Fruit fly (Drosophila melanogaster): ENCODE results near the gene CG32486.

Gene CG32486

DNA sequence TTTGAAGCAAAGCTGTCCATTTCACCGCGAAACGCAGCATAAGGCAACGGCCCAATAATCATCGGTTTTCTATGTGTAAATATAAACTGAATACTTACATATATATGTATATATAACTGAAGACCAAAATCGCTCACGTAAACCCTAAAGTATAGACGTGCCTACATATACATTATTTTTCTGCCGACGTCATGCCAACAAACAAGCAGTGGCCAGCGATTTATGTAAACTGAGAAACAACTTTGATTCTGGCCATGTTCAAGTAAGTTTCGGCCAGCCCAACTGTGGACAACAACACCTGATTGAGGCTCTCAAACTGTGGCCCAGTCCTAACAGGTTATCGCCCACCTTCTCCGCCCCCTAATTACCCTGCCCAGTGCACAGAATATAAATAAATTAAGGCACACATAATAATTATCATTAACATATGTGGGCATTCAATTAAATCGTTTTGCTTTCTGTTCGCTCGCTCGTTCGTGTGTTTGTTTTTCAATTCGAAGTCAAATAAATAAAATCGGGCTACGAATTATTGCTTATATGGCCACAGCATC lies 11.4 kb upstream of the CG32486 start (continued):
- TF ChIP-seq Asciz (GFP tag; optimal IDR thresholded peaks at IDR 0.05): no peak
- no peak for TF ChIP-seq en (GFP tag; optimal IDR thresholded peaks at IDR 0.05)
- no peak for TF ChIP-seq pho (GFP tag; optimal IDR thresholded peaks at IDR 0.05)
- TF ChIP-seq chinmo (GFP tag; IDR thresholded peaks at IDR 0.05; ENCODE audit: partially characterized antibody): peak; percentile 86
- TF ChIP-seq HLH3B (GFP tag; IDR thresholded peaks at IDR 0.05): no peak
- TF ChIP-seq cwo (GFP tag; optimal IDR thresholded peaks at IDR 0.05): no peak
- TF ChIP-seq Trl (optimal IDR thresholded peaks at IDR 0.05): no peak
- TF ChIP-seq Trl (GFP tag; optimal IDR thresholded peaks at IDR 0.05): no peak
- TF ChIP-seq slp2 (GFP tag; optimal IDR thresholded peaks at IDR 0.05): no peak
- no peak for TF ChIP-seq dysf (GFP tag; IDR thresholded peaks at IDR 0.05)
- TF ChIP-seq CG17568 (GFP tag; optimal IDR thresholded peaks at IDR 0.05): no peak
- TF ChIP-seq CG34224 (GFP tag; IDR thresholded peaks at IDR 0.05; ENCODE audit: partially characterized antibody): no peak
- TF ChIP-seq CG32772 (GFP tag; IDR thresholded peaks at IDR 0.05): no peak
- no peak for TF ChIP-seq CG10654 (GFP tag; optimal IDR thresholded peaks at IDR 0.05)

DNA sequence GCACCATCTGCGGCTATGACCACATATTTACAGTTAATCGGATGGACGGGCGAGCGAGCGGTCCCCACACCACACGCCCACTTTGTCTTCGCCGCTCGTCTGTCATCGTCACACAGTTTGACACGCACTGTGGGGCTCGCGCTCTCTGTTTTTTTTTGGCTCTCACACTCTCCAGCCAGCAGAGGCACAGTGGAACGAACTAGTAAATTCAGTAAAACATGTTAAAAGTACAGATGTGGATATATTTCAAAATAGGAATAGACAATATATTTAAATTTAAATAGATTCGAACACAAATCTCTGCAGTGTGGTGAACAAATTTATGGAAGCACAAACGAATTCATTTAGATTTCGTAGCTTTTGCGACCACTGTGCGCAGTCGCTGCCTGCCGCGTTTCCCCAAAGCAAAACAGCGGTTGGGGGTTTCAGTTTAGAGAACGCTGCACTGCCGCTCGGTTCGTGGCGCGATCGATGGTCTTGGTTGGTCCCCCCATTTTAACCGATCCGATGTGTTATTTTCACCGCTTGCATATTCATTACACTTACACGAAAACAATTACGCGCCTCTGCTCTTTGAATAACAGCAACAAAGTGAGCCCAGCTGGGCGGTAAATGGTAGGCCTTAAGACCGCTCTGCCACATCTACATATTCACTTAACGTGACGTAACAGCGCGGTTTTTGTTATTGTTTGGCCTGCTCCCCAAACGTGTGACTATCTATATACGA lies 10.7 kb upstream of the CG32486 start:
- TF ChIP-seq CG16813 (GFP tag; IDR thresholded peaks at IDR 0.05; ENCODE audit: partially characterized antibody) (peak; percentile 66), CG9609 (GFP tag; optimal IDR thresholded peaks at IDR 0.05) (peak; percentile 95), cwo (GFP tag; optimal IDR thresholded peaks at IDR 0.05) (peak; percentile 98), yki (optimal IDR thresholded peaks at IDR 0.05) (no peak), CG2199 (GFP tag; IDR thresholded peaks at IDR 0.05) (peak; percentile 98), H15 (GFP tag; IDR thresholded peaks at IDR 0.05) (peak; percentile 98), BEAF-32 (GFP tag; optimal IDR thresholded peaks at IDR 0.05) (peak; percentile 24), sob (GFP tag; IDR thresholded peaks at IDR 0.05) (peak; percentile 99), CG13123 (GFP tag; optimal IDR thresholded peaks at IDR 0.05) (peak; percentile 96), HLH54F (GFP tag; optimal IDR thresholded peaks at IDR 0.05) (peak; percentile 97), Dp (GFP tag; optimal IDR thresholded peaks at IDR 0.05) (peak; percentile 33), Elba2 (GFP tag; optimal IDR thresholded peaks at IDR 0.05) (peak; percentile 74), lab (GFP tag; optimal IDR thresholded peaks at IDR 0.05) (peak; percentile 100), CG2889 (GFP tag; IDR thresholded peaks at IDR 0.05) (peak; percentile 98), ase (GFP tag; IDR thresholded peaks at IDR 0.05) (peak; percentile 98), Meics (GFP tag; optimal IDR thresholded peaks at IDR 0.05) (peak; percentile 99), CG6175 (GFP tag; IDR thresholded peaks at IDR 0.05) (peak; percentile 97), CG3407 (GFP tag; optimal IDR thresholded peaks at IDR 0.05) (peak; percentile 97), CG11723 (GFP tag; optimal IDR thresholded peaks at IDR 0.05) (peak; percentile 98), hb (GFP tag; IDR thresholded peaks at IDR 0.05; ENCODE audit: partially characterized antibody) (peak; percentile 86), zfh2 (GFP tag; optimal IDR thresholded peaks at IDR 0.05) (peak; percentile 97), CG12155 (GFP tag; optimal IDR thresholded peaks at IDR 0.05) (peak; percentile 97), CG13424 (tag; optimal IDR thresholded peaks at IDR 0.05) (peak; percentile 98), dysf (GFP tag; IDR thresholded peaks at IDR 0.05) (peak; percentile 99), onecut (GFP tag; IDR thresholded peaks at IDR 0.05) (peak; percentile 96), CG31441 (GFP tag; IDR thresholded peaks at IDR 0.05) (peak; percentile 96), Abd-B (GFP tag; optimal IDR thresholded peaks at IDR 0.05) (peak; percentile 96), Nf-YA (GFP tag; IDR thresholded peaks at IDR 0.05) (peak; percentile 96), peb (GFP tag; IDR thresholded peaks at IDR 0.05) (peak; percentile 96), scrt (GFP tag; optimal IDR thresholded peaks at IDR 0.05) (peak; percentile 98), CG6813 (GFP tag; optimal IDR thresholded peaks at IDR 0.05) (peak; percentile 99), CG9727 (GFP tag; optimal IDR thresholded peaks at IDR 0.05) (peak; percentile 98), CG4404 (GFP tag; IDR thresholded peaks at IDR 0.05) (peak; percentile 95), vfl (GFP tag; optimal IDR thresholded peaks at IDR 0.05) (peak; percentile 98), Doc2 (GFP tag; IDR thresholded peaks at IDR 0.05) (peak; percentile 94), Deaf1 (tag; optimal IDR thresholded peaks at IDR 0.05) (peak; percentile 90), Camta (GFP tag; optimal IDR thresholded peaks at IDR 0.05) (peak; percentile 94)

All from whole organism, embryonic.